Fruit fly (Drosophila melanogaster): ENCODE results near the gene CG46320.

The CG46320 gene

dm6 chr3L:5638542-5639045 lies 25.3 kb upstream of the CG46320 start:
- TF ChIP-seq lola (GFP tag; optimal IDR thresholded peaks at IDR 0.05) (no peak), N (GFP tag; optimal IDR thresholded peaks at IDR 0.05) (no peak), Vsx2 (GFP tag; optimal IDR thresholded peaks at IDR 0.05; ENCODE audit: partially characterized antibody) (no peak)

- TF ChIP-seq foxo (GFP tag; optimal IDR thresholded peaks at IDR 0.05) (peak in 1 of 2 experiments; percentile 8), N (GFP tag; optimal IDR thresholded peaks at IDR 0.05) (no peak), psq (GFP tag; optimal IDR thresholded peaks at IDR 0.05) (peak; percentile 30), Rel (GFP tag; optimal IDR thresholded peaks at IDR 0.05) (no peak), Rel (tag; optimal IDR thresholded peaks at IDR 0.05) (peak; percentile 78), sv (GFP tag; optimal IDR thresholded peaks at IDR 0.05) (no peak), Sp1 (GFP tag; optimal IDR thresholded peaks at IDR 0.05) (peak; percentile 6), HLH106 (tag; optimal IDR thresholded peaks at IDR 0.05) (peak; percentile 27), CG9705 (GFP tag; optimal IDR thresholded peaks at IDR 0.05) (no peak)
Measured at dm6 chr3L:5639474-5639873, 24.4 kb upstream of the CG46320 start.

DNA sequence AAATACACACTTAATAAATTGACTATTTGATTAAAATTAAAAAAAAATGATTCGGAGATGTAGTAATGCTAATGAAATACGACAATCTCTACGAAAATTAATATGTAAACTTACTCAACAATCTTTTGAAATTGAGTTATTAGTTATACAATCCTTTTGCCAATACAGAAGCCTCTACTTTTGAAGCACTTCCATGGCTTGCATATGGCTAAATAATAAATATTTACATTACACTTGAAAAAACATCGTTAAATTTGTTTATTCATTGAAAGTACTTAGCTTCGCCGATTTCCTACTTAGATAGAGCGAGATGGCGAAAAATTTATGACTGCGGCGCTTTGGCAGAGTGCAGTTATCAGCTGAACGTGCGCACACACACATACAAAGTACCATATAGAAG lies 23.2 kb upstream of the CG46320 start:
- TF ChIP-seq dsf (GFP tag; optimal IDR thresholded peaks at IDR 0.05; ENCODE audit: borderline replicate concordance) (no peak), Rel (GFP tag; optimal IDR thresholded peaks at IDR 0.05) (no peak), Rel (tag; optimal IDR thresholded peaks at IDR 0.05) (no peak), Hr78 (GFP tag; optimal IDR thresholded peaks at IDR 0.05) (no peak), tai (GFP tag; optimal IDR thresholded peaks at IDR 0.05) (no peak)

DNA sequence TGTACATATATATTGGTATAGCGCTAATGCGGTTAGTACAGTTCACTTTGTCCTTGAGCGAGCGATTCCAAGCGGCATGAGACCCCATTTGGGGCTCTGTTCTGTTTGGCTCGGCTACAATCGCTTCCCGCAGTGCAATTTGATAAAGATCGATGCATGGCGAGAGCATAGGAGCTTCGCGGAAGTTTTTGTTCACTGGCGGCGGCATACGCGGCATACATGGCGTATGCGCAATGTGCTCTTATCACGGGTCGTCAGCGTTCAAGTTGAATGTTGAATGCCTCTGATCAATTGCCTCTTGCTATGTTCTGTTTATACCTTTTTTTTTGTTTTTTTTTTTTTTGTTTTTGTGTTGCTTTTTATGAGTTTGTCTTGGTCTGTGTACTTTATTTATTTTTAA lies 22.8 kb upstream of the CG46320 start:
- no peak for TF ChIP-seq Hr83 (GFP tag; optimal IDR thresholded peaks at IDR 0.05; ENCODE audit: poor library complexity, severe bottlenecking)
- TF ChIP-seq Abd-B (GFP tag; optimal IDR thresholded peaks at IDR 0.05): no peak
- no peak for TF ChIP-seq rgr (GFP tag; optimal IDR thresholded peaks at IDR 0.05)
- no peak for TF ChIP-seq foxo (GFP tag; optimal IDR thresholded peaks at IDR 0.05)
- no peak for TF ChIP-seq Vsx2 (GFP tag; optimal IDR thresholded peaks at IDR 0.05; ENCODE audit: partially characterized antibody)
- no peak for TF ChIP-seq psq (GFP tag; optimal IDR thresholded peaks at IDR 0.05)
- no peak for TF ChIP-seq sv (GFP tag; optimal IDR thresholded peaks at IDR 0.05)
- TF ChIP-seq GATAd (GFP tag; optimal IDR thresholded peaks at IDR 0.05): no peak
- TF ChIP-seq CG32264 (GFP tag; optimal IDR thresholded peaks at IDR 0.05): no peak
- no peak for TF ChIP-seq dsf (GFP tag; optimal IDR thresholded peaks at IDR 0.05; ENCODE audit: borderline replicate concordance)
- TF ChIP-seq br (GFP tag; optimal IDR thresholded peaks at IDR 0.05): no peak
- TF ChIP-seq woc (GFP tag; optimal IDR thresholded peaks at IDR 0.05): no peak
- no peak for TF ChIP-seq Dfd (GFP tag; optimal IDR thresholded peaks at IDR 0.05)
- TF ChIP-seq Rel (GFP tag; optimal IDR thresholded peaks at IDR 0.05): no peak
- no peak for TF ChIP-seq Rel (tag; optimal IDR thresholded peaks at IDR 0.05)
- TF ChIP-seq Hnf4 (GFP tag; optimal IDR thresholded peaks at IDR 0.05): no peak
- no peak for TF ChIP-seq sage (GFP tag; optimal IDR thresholded peaks at IDR 0.05)
- no peak for TF ChIP-seq brk (GFP tag; optimal IDR thresholded peaks at IDR 0.05)
- TF ChIP-seq tai (GFP tag; optimal IDR thresholded peaks at IDR 0.05): no peak
- TF ChIP-seq HLH106 (tag; optimal IDR thresholded peaks at IDR 0.05): no peak
- TF ChIP-seq CG9705 (GFP tag; optimal IDR thresholded peaks at IDR 0.05): no peak

dm6 chr3L:5641547-5641946 lies 22.4 kb upstream of the CG46320 start:
- TF ChIP-seq CG32264 (GFP tag; optimal IDR thresholded peaks at IDR 0.05) (no peak), N (GFP tag; optimal IDR thresholded peaks at IDR 0.05) (no peak), dsf (GFP tag; optimal IDR thresholded peaks at IDR 0.05; ENCODE audit: borderline replicate concordance) (no peak), Abd-B (GFP tag; optimal IDR thresholded peaks at IDR 0.05) (no peak), usp (GFP tag; optimal IDR thresholded peaks at IDR 0.05) (no peak)

- no peak for TF ChIP-seq Sp1 (GFP tag; optimal IDR thresholded peaks at IDR 0.05)
- no peak for TF ChIP-seq Vsx2 (GFP tag; optimal IDR thresholded peaks at IDR 0.05; ENCODE audit: partially characterized antibody)
- no peak for TF ChIP-seq Dif (GFP tag; optimal IDR thresholded peaks at IDR 0.05; ENCODE audit: partially characterized antibody)
- TF ChIP-seq N (GFP tag; optimal IDR thresholded peaks at IDR 0.05): no peak
- TF ChIP-seq Dfd (GFP tag; optimal IDR thresholded peaks at IDR 0.05): no peak
- TF ChIP-seq sv (GFP tag; optimal IDR thresholded peaks at IDR 0.05): no peak
- no peak for TF ChIP-seq ey (GFP tag; optimal IDR thresholded peaks at IDR 0.05)
- no peak for TF ChIP-seq br (GFP tag; optimal IDR thresholded peaks at IDR 0.05)
- TF ChIP-seq jim (GFP tag; optimal IDR thresholded peaks at IDR 0.05): no peak
- TF ChIP-seq h (GFP tag; optimal IDR thresholded peaks at IDR 0.05): no peak
- no peak for TF ChIP-seq Mio (GFP tag; optimal IDR thresholded peaks at IDR 0.05)
- no peak for TF ChIP-seq foxo (GFP tag; optimal IDR thresholded peaks at IDR 0.05)
Measured at dm6 chr3L:5642837-5643236, 21.1 kb upstream of the CG46320 start.
